Worm (Caenorhabditis elegans): Measurements from ENCODE around the gene R08E3.3.

Gene R08E3.3

ce11 chrX:4787525-4787924 lies 30.9 kb upstream of the R08E3.3 start:
- 0 out of 2 replicates have a peak, but pooled peaks have one; percentile 33 for TF ChIP-seq hmg-1.1 (GFP tag; IDR thresholded peaks at IDR 0.05)
- no peak for TF ChIP-seq ztf-11 (tag; optimal IDR thresholded peaks at IDR 0.05)

ce11 chrX:4788958-4789357 lies 29.4 kb upstream of the R08E3.3 start:
- TF ChIP-seq Y48G9A.11 (GFP tag; IDR thresholded peaks at IDR 0.05) (peak; percentile 66; the same call in 1 of the 2 replicates), mes-2 (tag; optimal IDR thresholded peaks at IDR 0.05; ENCODE audit: poor library complexity, severe bottlenecking) (peak; percentile 80), madf-9 (GFP tag; conservative IDR thresholded peaks at IDR 0.05) (peak; percentile 69; the same call in 1 of the 2 replicates), pqm-1 (tag; optimal IDR thresholded peaks at IDR 0.05) (peak; percentile 11), egl-43 (GFP tag; IDR thresholded peaks at IDR 0.05) (peak; percentile 92), set-16 (GFP tag; IDR thresholded peaks at IDR 0.05) (no peak), Y5F2A.4 (GFP tag; optimal IDR thresholded peaks at IDR 0.05) (peak; percentile 46), R02D3.7 (tag; optimal IDR thresholded peaks at IDR 0.05) (peak; percentile 30), madf-5 (GFP tag; IDR thresholded peaks at IDR 0.05) (peak; percentile 76 to 77; a peak in 2 of 4 replicates), ceh-20 (GFP tag; IDR thresholded peaks at IDR 0.05) (peak; percentile 72; the same call in 1 of the 2 replicates), lin-1 (GFP tag; IDR thresholded peaks at IDR 0.05) (peak; percentile 49), aly-2 (tag; optimal IDR thresholded peaks at IDR 0.05) (peak; percentile 54), skn-1 (tag; optimal IDR thresholded peaks at IDR 0.05) (no peak), rbr-2 (tag; optimal IDR thresholded peaks at IDR 0.05) (peak; percentile 40), zip-11 (GFP tag; IDR thresholded peaks at IDR 0.05) (no peak), aha-1 (tag) (peak; percentile 81), zag-1 (tag; optimal IDR thresholded peaks at IDR 0.05) (no peak), dmd-8 (GFP tag; IDR thresholded peaks at IDR 0.05) (peak; percentile 90), Y75B8A.6 (GFP tag; IDR thresholded peaks at IDR 0.05) (no peak), daf-19 (GFP tag; conservative IDR thresholded peaks at IDR 0.05) (peak; percentile 54; the same call in 1 of the 2 replicates), F37D6.2 (tag; optimal IDR thresholded peaks at IDR 0.05) (no peak), nhr-111 (GFP tag; optimal IDR thresholded peaks at IDR 0.05) (no peak), F49E8.2 (tag; optimal IDR thresholded peaks at IDR 0.05; ENCODE audit: borderline replicate concordance) (peak; percentile 38), spr-3 (GFP tag; optimal IDR thresholded peaks at IDR 0.05) (peak; percentile 1), nhr-76 (tag; optimal IDR thresholded peaks at IDR 0.05) (no peak), T20F7.1 (GFP tag; optimal IDR thresholded peaks at IDR 0.05) (peak; percentile 27), mxl-3 (GFP tag; optimal IDR thresholded peaks at IDR 0.05) (peak; percentile 30), nhr-77 (tag; optimal IDR thresholded peaks at IDR 0.05) (no peak), lir-3 (tag; optimal IDR thresholded peaks at IDR 0.05) (peak; percentile 3), ceh-28 (tag; optimal IDR thresholded peaks at IDR 0.05) (no peak), Y105C5A.15 (GFP tag; IDR thresholded peaks at IDR 0.05) (0 out of 2 replicates have a peak, but pooled peaks have one; percentile 70), spr-1 (tag; optimal IDR thresholded peaks at IDR 0.05) (peak; percentile 25), lin-15B (tag; optimal IDR thresholded peaks at IDR 0.05) (no peak), attf-4 (tag; optimal IDR thresholded peaks at IDR 0.05) (no peak), ama-1 (optimal IDR thresholded peaks at IDR 0.05) (no peak), ces-1 (GFP tag; optimal IDR thresholded peaks at IDR 0.05) (no peak), vab-7 (GFP tag; IDR thresholded peaks at IDR 0.05) (peak; percentile 85), ztf-11 (tag; optimal IDR thresholded peaks at IDR 0.05) (no peak), cey-2 (tag; optimal IDR thresholded peaks at IDR 0.05; ENCODE audit: borderline replicate concordance, insufficient read depth) (no peak), lin-38 (GFP tag; IDR thresholded peaks at IDR 0.05) (peak; percentile 76), zip-2 (tag; optimal IDR thresholded peaks at IDR 0.05) (no peak), dve-1 (tag; optimal IDR thresholded peaks at IDR 0.05; ENCODE audit: insufficient read depth) (peak; percentile 72), dmd-6 (GFP tag; IDR thresholded peaks at IDR 0.05) (peak; percentile 70), tag-97 (GFP tag; IDR thresholded peaks at IDR 0.05) (no peak), nhr-42 (GFP tag; IDR thresholded peaks at IDR 0.05) (no peak), mxl-2 (GFP tag; conservative IDR thresholded peaks at IDR 0.05) (peak; percentile 61; the same call in 1 of the 2 replicates), gei-8 (GFP tag; optimal IDR thresholded peaks at IDR 0.05) (peak; percentile 43), mdt-29 (GFP tag; IDR thresholded peaks at IDR 0.05) (peak; percentile 36; the same call in 1 of the 2 replicates)

Data from whole organism, L4 larva.